Fruit fly (Drosophila melanogaster) whole organism, embryonic: Measurements from ENCODE around the gene CG13838.
A peak's percentile ranks its signal among the peaks of the same experiment; 100 is the strongest.

Experiments used
- Ada2b ChIP-seq: fragments of 200-800 bp; sonication (Bioruptor generic); IDR thresholded peaks from 2 replicates; pipeline ENCODE4 v1.3.6; 2022; ENCODE audit warnings: missing biosample characterization, missing genetic modification characterization
- Antp ChIP-seq: fragments of 200-800 bp; sonication (Bioruptor generic); optimal IDR thresholded peaks from 3 replicates; lab custom pipeline; 2016; ENCODE audit warnings: missing biosample characterization, missing genetic modification characterization
- CG12104 ChIP-seq: fragments of 200-800 bp; sonication (Bioruptor generic); optimal IDR thresholded peaks from 3 replicates; lab custom pipeline; 2016; ENCODE audit warnings: missing biosample characterization, missing genetic modification characterization
- CG16813 ChIP-seq: fragments of 200-800 bp; sonication (Bioruptor generic); IDR thresholded peaks from 3 replicates; pipeline ENCODE4 v1.3.6; 2022; ENCODE audit warnings: missing biosample characterization, missing genetic modification characterization; ENCODE audit not compliant: partially characterized antibody
- CG17361 ChIP-seq: fragments of 200-800 bp; sonication (Bioruptor generic); IDR thresholded peaks from 3 replicates; pipeline ENCODE4 v1.3.6; 2022; ENCODE audit warnings: missing biosample characterization, missing genetic modification characterization
- CG17568 ChIP-seq: fragments of 200-800 bp; sonication (Bioruptor generic); optimal IDR thresholded peaks from 2 replicates; lab custom pipeline; 2018; ENCODE audit warnings: missing biosample characterization, mild to moderate bottlenecking, missing genetic modification characterization, moderate library complexity
- CG2889 ChIP-seq: fragments of 200-800 bp; sonication (Bioruptor generic); IDR thresholded peaks from 3 replicates; pipeline ENCODE4 v1.3.6; 2022; ENCODE audit warnings: missing biosample characterization, missing genetic modification characterization
- CG33557 ChIP-seq: fragments of 200-800 bp; sonication (Bioruptor generic); optimal IDR thresholded peaks from 2 replicates; lab custom pipeline; 2019; ENCODE audit warnings: missing biosample characterization, mild to moderate bottlenecking, missing genetic modification characterization, moderate library complexity
- CG42726 ChIP-seq: fragments of 200-800 bp; sonication (Bioruptor generic); IDR thresholded peaks from 2 replicates; pipeline ENCODE4 v1.3.6; 2022; ENCODE audit warnings: missing biosample characterization, missing genetic modification characterization; ENCODE audit not compliant: partially characterized antibody
- CG4404 ChIP-seq: fragments of 200-800 bp; sonication (Bioruptor generic); IDR thresholded peaks from 2 replicates; pipeline ENCODE4 v1.3.6; 2022; ENCODE audit warnings: missing biosample characterization, missing genetic modification characterization
- CG4617 ChIP-seq: fragments of 200-800 bp; sonication (Bioruptor generic); optimal IDR thresholded peaks from 3 replicates; lab custom pipeline; 2016; ENCODE audit warnings: missing biosample characterization, missing genetic modification characterization, borderline replicate concordance
- CG6683 ChIP-seq: fragments of 200-800 bp; sonication (Bioruptor generic); optimal IDR thresholded peaks from 2 replicates; lab custom pipeline; 2017; ENCODE audit warnings: missing biosample characterization, mild to moderate bottlenecking, missing genetic modification characterization, missing genetic modification reagents
- CG6765 ChIP-seq: fragments of 200-800 bp; sonication (Bioruptor generic); optimal IDR thresholded peaks from 3 replicates; lab custom pipeline; 2017; ENCODE audit warnings: missing biosample characterization, mild to moderate bottlenecking, missing genetic modification characterization
- CG6854 ChIP-seq: fragments of 200-800 bp; sonication (Bioruptor generic); optimal IDR thresholded peaks from 3 replicates; lab custom pipeline; 2017; ENCODE audit warnings: missing biosample characterization, mild to moderate bottlenecking, missing genetic modification characterization
- Chrac-16 ChIP-seq: fragments of 200-800 bp; sonication (Bioruptor generic); optimal IDR thresholded peaks from 3 replicates; lab custom pipeline; 2016; ENCODE audit warnings: missing biosample characterization, missing genetic modification characterization
- CkIIα-i1 ChIP-seq: fragments of 200-800 bp; sonication (Bioruptor generic); IDR thresholded peaks from 2 replicates; pipeline ENCODE4 v1.3.6; 2022; ENCODE audit warnings: missing biosample characterization, missing genetic modification characterization
- Drgx ChIP-seq: fragments of 200-800 bp; sonication (Bioruptor generic); IDR thresholded peaks from 2 replicates; pipeline ENCODE4 v1.3.6; 2022; ENCODE audit warnings: missing biosample characterization, missing genetic modification characterization
- Fer1 ChIP-seq: fragments of 200-800 bp; sonication (Bioruptor generic); optimal IDR thresholded peaks from 2 replicates; lab custom pipeline; 2017; ENCODE audit warnings: missing biosample characterization, mild to moderate bottlenecking, missing genetic modification characterization
- HHEX ChIP-seq: fragments of 200-800 bp; sonication (Bioruptor generic); optimal IDR thresholded peaks from 3 replicates; lab custom pipeline; 2017; ENCODE audit warnings: missing biosample characterization, mild to moderate bottlenecking, missing genetic modification characterization, missing genetic modification reagents
- Hmx ChIP-seq: fragments of 200-800 bp; sonication (Bioruptor generic); optimal IDR thresholded peaks from 2 replicates; lab custom pipeline; 2016; ENCODE audit warnings: missing biosample characterization, missing genetic modification characterization
- Jarid2 ChIP-seq: fragments of 200-800 bp; sonication (Bioruptor generic); optimal IDR thresholded peaks from 3 replicates; lab custom pipeline; 2017; ENCODE audit warnings: mild to moderate bottlenecking, missing biosample characterization, missing genetic modification reagents, missing genetic modification characterization
- Kr ChIP-seq: fragments of 200-800 bp; sonication (Bioruptor generic); optimal IDR thresholded peaks from 2 replicates; lab custom pipeline; 2017; ENCODE audit warnings: missing biosample characterization, mild to moderate bottlenecking, missing genetic modification characterization
- MBD-R2 ChIP-seq: fragments of 200-800 bp; sonication (Bioruptor generic); IDR thresholded peaks from 2 replicates; pipeline ENCODE4 v1.3.6; 2022; ENCODE audit warnings: missing biosample characterization, missing genetic modification characterization
- MESR4 ChIP-seq: fragments of 200-800 bp; sonication (Bioruptor generic); optimal IDR thresholded peaks from 2 replicates; lab custom pipeline; 2018; ENCODE audit warnings: missing biosample characterization, mild to moderate bottlenecking, missing genetic modification characterization, moderate library complexity
- Myb ChIP-seq: fragments of 200-800 bp; sonication (Bioruptor generic); optimal IDR thresholded peaks from 2 replicates; lab custom pipeline; 2016; ENCODE audit warnings: missing biosample characterization, missing genetic modification characterization
- Side ChIP-seq: fragments of 200-800 bp; sonication (Bioruptor generic); optimal IDR thresholded peaks from 2 replicates; lab custom pipeline; 2016; ENCODE audit warnings: missing biosample characterization, missing genetic modification characterization
- Sox100B ChIP-seq: fragments of 200-800 bp; sonication (Bioruptor generic); optimal IDR thresholded peaks from 3 replicates; lab custom pipeline; 2018; ENCODE audit warnings: missing biosample characterization, mild to moderate bottlenecking, missing genetic modification characterization
- br ChIP-seq: fragments of >200 bp; optimal IDR thresholded peaks from 2 replicates; lab custom pipeline; 2017
- cato ChIP-seq: fragments of 200-800 bp; sonication (Bioruptor generic); optimal IDR thresholded peaks from 2 replicates; lab custom pipeline; 2016; ENCODE audit warnings: missing biosample characterization, missing genetic modification characterization, borderline replicate concordance
- crol ChIP-seq: fragments of 200-800 bp; sonication (Bioruptor generic); IDR thresholded peaks from 2 replicates; pipeline ENCODE4 v1.3.6; 2022; ENCODE audit warnings: missing biosample characterization, missing genetic modification characterization
- cwo ChIP-seq: fragments of 200-800 bp; sonication (Bioruptor generic); optimal IDR thresholded peaks from 3 replicates; lab custom pipeline; 2017; ENCODE audit warnings: missing biosample characterization, missing genetic modification characterization, mild to moderate bottlenecking, moderate library complexity, missing genetic modification reagents
- dan ChIP-seq: fragments of 200-800 bp; sonication (Bioruptor generic); IDR thresholded peaks from 2 replicates; pipeline ENCODE4 v1.3.6; 2022; ENCODE audit warnings: missing biosample characterization, missing genetic modification characterization
- dimm ChIP-seq: fragments of 200-800 bp; sonication (Bioruptor generic); IDR thresholded peaks from 2 replicates; pipeline ENCODE4 v1.3.6; 2022; ENCODE audit warnings: missing biosample characterization, missing genetic modification characterization
- ems ChIP-seq: fragments of 200-800 bp; sonication (Bioruptor generic); optimal IDR thresholded peaks from 3 replicates; lab custom pipeline; 2016; ENCODE audit warnings: missing biosample characterization, missing genetic modification characterization
- fd96Cb ChIP-seq: fragments of 200-800 bp; sonication (Bioruptor generic); optimal IDR thresholded peaks from 2 replicates; lab custom pipeline; 2018; ENCODE audit warnings: missing biosample characterization, mild to moderate bottlenecking, missing genetic modification characterization, moderate library complexity
- fru ChIP-seq: fragments of >200 bp; optimal IDR thresholded peaks from 2 replicates; lab custom pipeline; 2017
- grn ChIP-seq: fragments of 200-800 bp; sonication (Bioruptor generic); optimal IDR thresholded peaks from 3 replicates; lab custom pipeline; 2017; ENCODE audit warnings: missing biosample characterization, missing genetic modification characterization
- gro ChIP-seq: fragments of 200-800 bp; sonication (Bioruptor generic); optimal IDR thresholded peaks from 2 replicates; lab custom pipeline; 2016; ENCODE audit warnings: missing biosample characterization, missing genetic modification characterization
- kay ChIP-seq: fragments of 200-800 bp; sonication (Bioruptor generic); optimal IDR thresholded peaks from 2 replicates; lab custom pipeline; 2016; ENCODE audit warnings: missing biosample characterization, missing genetic modification characterization
- lola ChIP-seq, 3 experiments: fragments of >200 bp in 2 of 3; fragments of 200-800 bp in 1 of 3; sonication (Bioruptor generic) in 1 of 3; optimal IDR thresholded peaks; 2 replicates each; lab custom pipeline; 2017 to 2019; ENCODE audit warnings: missing biosample characterization in 3 of 3, missing genetic modification characterization in 3 of 3, mild to moderate bottlenecking in 1 of 3, moderate library complexity in 1 of 3
- luna ChIP-seq: fragments of 200-800 bp; sonication (Bioruptor generic); optimal IDR thresholded peaks from 2 replicates; lab custom pipeline; 2016; ENCODE audit warnings: missing biosample characterization, missing genetic modification characterization
- phol ChIP-seq: fragments of 200-800 bp; sonication (Bioruptor generic); optimal IDR thresholded peaks from 3 replicates; lab custom pipeline; 2018; ENCODE audit warnings: missing biosample characterization, mild to moderate bottlenecking, missing genetic modification characterization, moderate library complexity
- prd ChIP-seq, 3 experiments: fragments of >200 bp in 2 of 3; fragments of 200-800 bp in 1 of 3; sonication (Bioruptor generic) in 1 of 3; optimal IDR thresholded peaks in 2 of 3; IDR thresholded peaks in 1 of 3; 2 replicates in 2 of 3; 3 replicates in 1 of 3; pipeline versions ENCODE4 v1.3.6 to Lab custom; 2017 to 2022; ENCODE audit warnings: missing biosample characterization in 1 of 3, missing genetic modification characterization in 1 of 3
- pum ChIP-seq: fragments of 200-800 bp; sonication (Bioruptor generic); optimal IDR thresholded peaks from 2 replicates; lab custom pipeline; 2016; ENCODE audit warnings: missing biosample characterization, missing genetic modification characterization
- ro ChIP-seq: fragments of 200-800 bp; sonication (Bioruptor generic); IDR thresholded peaks from 2 replicates; pipeline ENCODE4 v1.3.6; 2022; ENCODE audit warnings: missing biosample characterization, missing genetic modification characterization
- sisA ChIP-seq: fragments of 200-800 bp; sonication (Bioruptor generic); IDR thresholded peaks from 2 replicates; pipeline ENCODE4 v1.3.6; 2022; ENCODE audit warnings: missing biosample characterization, missing genetic modification characterization
- so ChIP-seq: fragments of 200-800 bp; sonication (Bioruptor generic); IDR thresholded peaks from 3 replicates; pipeline ENCODE4 v1.3.6; 2022; ENCODE audit warnings: missing biosample characterization, missing genetic modification characterization
- sr ChIP-seq: fragments of 200-800 bp; sonication (Bioruptor generic); IDR thresholded peaks from 3 replicates; pipeline ENCODE4 v1.3.6; 2022; ENCODE audit warnings: missing biosample characterization, missing genetic modification characterization
- ssp ChIP-seq: fragments of 200-800 bp; sonication (Bioruptor generic); IDR thresholded peaks from 2 replicates; pipeline ENCODE4 v1.3.6; 2022; ENCODE audit warnings: missing biosample characterization, missing genetic modification characterization
- trem ChIP-seq: fragments of 200-800 bp; optimal IDR thresholded peaks from 3 replicates; lab custom pipeline; 2019; ENCODE audit warnings: missing biosample characterization, mild to moderate bottlenecking, missing genetic modification characterization, moderate library complexity
- tup ChIP-seq: fragments of 200-800 bp; sonication (Bioruptor generic); optimal IDR thresholded peaks from 2 replicates; lab custom pipeline; 2016; ENCODE audit warnings: missing biosample characterization, mild to moderate bottlenecking, missing genetic modification characterization, moderate library complexity

Gene CG13838

DNA sequence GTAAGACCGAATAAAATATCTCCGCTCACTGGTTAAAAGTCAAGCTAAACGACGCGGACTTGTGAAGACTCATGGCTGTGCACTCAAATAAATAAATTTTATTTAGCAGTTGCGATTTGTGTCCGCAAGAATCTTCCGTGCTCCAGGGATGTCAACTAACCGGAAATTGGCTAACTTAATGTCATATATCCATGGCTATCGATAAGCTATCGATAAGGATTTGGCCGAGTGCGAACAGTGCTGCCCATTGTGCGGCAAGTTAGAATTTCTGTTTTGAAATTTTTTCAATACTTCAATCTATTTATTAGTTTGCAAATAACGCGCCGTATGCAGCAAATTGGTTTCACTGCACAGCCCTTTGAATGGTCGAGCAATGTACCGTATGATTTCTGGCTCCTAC, 11.9 kb downstream of the CG13838 start, which contains the start of gene p53 (continued):
- TF ChIP-seq ro (GFP tag; lab: Robert Waterston, UW) (no peak), cwo (GFP tag; lab: Kevin White, UChicago) (no peak), sr (GFP tag; lab: Robert Waterston, UW) (peak; percentile 71; the same call in 1 of the 3 replicates), CG33557 (GFP tag; lab: Kevin White, UChicago) (peak; percentile 45), Myb (GFP tag; lab: Kevin White, UChicago) (peak; percentile 56), CG16813 (peak; percentile 76), lola (GFP tag; optimal IDR thresholded peaks at IDR 0.05; lab: Kevin White, UChicago) (peak in 1 of 3 experiments; percentile 45), fru (lab: Kevin White, UChicago) (no peak), sisA (GFP tag; lab: Robert Waterston, UW) (peak; percentile 24; the same call in 1 of the 2 replicates), dan (GFP tag; lab: Robert Waterston, UW) (no peak), br (no peak), CG6683 (GFP tag; lab: Kevin White, UChicago) (peak; percentile 64), CG4617 (peak; percentile 21), CG6765 (peak; percentile 88), CG6854 (GFP tag; lab: Kevin White, UChicago) (peak; percentile 56), CG2889 (GFP tag; lab: Robert Waterston, UW) (no peak), Kr (GFP tag; lab: Kevin White, UChicago) (no peak), trem (peak; percentile 70), Chrac-16 (peak; percentile 15), kay (peak; percentile 27), CG12104 (GFP tag; lab: Kevin White, UChicago) (peak; percentile 67), luna (GFP tag; lab: Kevin White, UChicago) (peak; percentile 64), CG17568 (GFP tag; lab: Kevin White, UChicago) (no peak), crol (GFP tag; lab: Robert Waterston, UW) (no peak), CG4404 (GFP tag; lab: Robert Waterston, UW) (no peak), ems (GFP tag; lab: Kevin White, UChicago) (peak; percentile 66), CG42726 (GFP tag; lab: Robert Waterston, UW) (peak; percentile 79; the same call in 1 of the 2 replicates), grn (GFP tag; lab: Kevin White, UChicago) (peak; percentile 41), HHEX (GFP tag; lab: Kevin White, UChicago) (peak; percentile 86), Drgx (GFP tag; lab: Robert Waterston, UW) (no peak), phol (tag; lab: Kevin White, UChicago) (peak; percentile 78), tup (no peak), Sox100B (GFP tag; lab: Kevin White, UChicago) (peak; percentile 72), fd96Cb (peak; percentile 27), Antp (GFP tag; lab: Kevin White, UChicago) (peak; percentile 13), cato (GFP tag; lab: Kevin White, UChicago) (peak; percentile 21), gro (GFP tag; lab: Kevin White, UChicago) (peak; percentile 81), dimm (GFP tag; lab: Robert Waterston, UW) (0 out of 2 replicates have a peak, but pooled peaks have one; percentile 26), Ada2b (GFP tag; lab: Robert Waterston, UW) (peak; percentile 38; the same call in 1 of the 2 replicates), so (GFP tag; lab: Robert Waterston, UW) (no peak), prd (optimal IDR thresholded peaks at IDR 0.05; lab: Kevin White, UChicago) (no peak), prd (GFP tag; IDR thresholded peaks at IDR 0.05; lab: Robert Waterston, UW) (peak; percentile 46; the same call in 2 of the 3 replicates), Jarid2 (GFP tag; lab: Kevin White, UChicago) (peak; percentile 60), Side (GFP tag; lab: Kevin White, UChicago) (peak; percentile 71), Hmx (GFP tag; lab: Kevin White, UChicago) (no peak), MESR4 (GFP tag; lab: Kevin White, UChicago) (peak; percentile 18), CG17361 (GFP tag; lab: Robert Waterston, UW) (peak; percentile 64; the same call in 2 of the 3 replicates), CkIIα-i1 (GFP tag; lab: Robert Waterston, UW) (no peak), Fer1 (GFP tag; lab: Kevin White, UChicago) (peak; percentile 82), pum (GFP tag; lab: Kevin White, UChicago) (peak; percentile 40), ssp (peak; percentile 37; the same call in 1 of the 2 replicates), MBD-R2 (GFP tag; lab: Robert Waterston, UW) (peak; percentile 56)
